Worm (Caenorhabditis elegans) whole organism, midembryonic: Measurements from ENCODE around the gene T03F7.5.

Source experiments
- T22C8.4 ChIP-seq: fragments of 200-800 bp; sonication (Bioruptor generic); IDR thresholded peaks from 2 replicates; pipeline ENCODE4 v1.3.6; 2022; ENCODE audit warnings: missing genetic modification characterization, missing compliant biosample characterization
- med-1 ChIP-seq: sonication (generic microtip); optimal IDR thresholded peaks from 2 replicates; lab custom pipeline; 2017; ENCODE audit warnings: missing genetic modification characterization, mild to moderate bottlenecking, missing compliant biosample characterization, antibody characterized with exemption, missing genetic modification reagents; ENCODE audit not compliant: insufficient read depth
- ref-1 ChIP-seq: fragments of 200-800 bp; sonication (Bioruptor generic); conservative IDR thresholded peaks from 2 replicates; pipeline ENCODE4 v1.3.6; 2022; ENCODE audit warnings: missing genetic modification reagents, missing genetic modification characterization, missing compliant biosample characterization
- tab-1 ChIP-seq: fragments of 200-800 bp; sonication (Bioruptor generic); IDR thresholded peaks from 2 replicates; pipeline ENCODE4 v1.3.6; 2022; ENCODE audit warnings: missing genetic modification characterization, missing compliant biosample characterization

ce11 chrV:11336877-11337276 lies 38.3 kb upstream of the T03F7.5 start:
- TF ChIP-seq med-1 (no peak), ref-1 (GFP tag; lab: Robert Waterston, UW) (no peak), T22C8.4 (GFP tag; lab: Robert Waterston, UW) (no peak), tab-1 (no peak)
